Worm (Caenorhabditis elegans) whole organism, late embryonic: ENCODE measurements around the gene mstr-2.

Experiments
- ceh-14 ChIP-seq: sonication (generic microtip); optimal IDR thresholded peaks from 2 replicates; lab custom pipeline; 2016; ENCODE audit warnings: missing genotype, missing genetic modification characterization, missing compliant biosample characterization
- pha-4 ChIP-seq: fragments of 150-350 bp; optimal IDR thresholded peaks from 2 replicates; lab custom pipeline; 2018; ENCODE audit warnings: missing biosample characterization, missing genetic modification reagents, missing genetic modification characterization

ce11 chrIII:4468812-4469211 is at the start of gene mstr-2:
- TF ChIP-seq pha-4 (tag; lab: Kevin White, UChicago) (no peak), ceh-14 (no peak)
